Worm (Caenorhabditis elegans) whole organism, L3 larva: ENCODE measurements around the gene C49F8.1.

Experiments
- R02D3.7 ChIP-seq: fragments of 150-350 bp; optimal IDR thresholded peaks from 2 replicates; lab custom pipeline; 2014; ENCODE audit warnings: missing biosample characterization, missing genetic modification characterization
- aly-2 ChIP-seq: fragments of 150-350 bp; optimal IDR thresholded peaks from 2 replicates; lab custom pipeline; 2014; ENCODE audit warnings: missing biosample characterization, missing genetic modification characterization
- ceh-28 ChIP-seq: fragments of 150-350 bp; optimal IDR thresholded peaks from 2 replicates; lab custom pipeline; 2014; ENCODE audit warnings: missing biosample characterization, missing genetic modification reagents, missing genetic modification characterization
- egl-27 ChIP-seq: sonication (generic microtip); optimal IDR thresholded peaks from 4 replicates; lab custom pipeline; 2017; ENCODE audit warnings: missing biosample characterization, missing genetic modification reagents, missing genetic modification characterization
- elt-2 ChIP-seq: sonication (generic microtip); optimal IDR thresholded peaks from 2 replicates; lab custom pipeline; 2016; ENCODE audit warnings: missing genetic modification reagents, mild to moderate bottlenecking, missing genetic modification characterization, missing compliant biosample characterization
- unc-62 ChIP-seq: fragments of 150-350 bp; sonication (generic microtip); optimal IDR thresholded peaks from 4 replicates; lab custom pipeline; 2014; ENCODE audit warnings: missing biosample characterization, missing genetic modification reagents, missing genetic modification characterization
- zag-1 ChIP-seq: fragments of 150-350 bp; optimal IDR thresholded peaks from 2 replicates; lab custom pipeline; 2014; ENCODE audit warnings: missing biosample characterization, missing genetic modification characterization
- ztf-4 ChIP-seq: fragments of 150-350 bp; optimal IDR thresholded peaks from 2 replicates; lab custom pipeline; 2014; ENCODE audit warnings: missing biosample characterization, missing genetic modification characterization

ce11 chrX:13359800-13360199 lies 5.0 kb downstream of the C49F8.1 start:
- peak; percentile 67 for TF ChIP-seq elt-2 (tag; lab: Kevin White, UChicago)
- TF ChIP-seq unc-62, result no peak
- TF ChIP-seq ceh-28 (tag; lab: Kevin White, UChicago), result no peak
- TF ChIP-seq R02D3.7, result no peak
- TF ChIP-seq aly-2 (tag; lab: Kevin White, UChicago), result no peak
- no peak for TF ChIP-seq ztf-4 (tag; lab: Kevin White, UChicago)
- peak; percentile 19 for TF ChIP-seq egl-27 (tag; lab: Kevin White, UChicago)
- no peak for TF ChIP-seq zag-1 (tag; lab: Kevin White, UChicago)
